Worm (Caenorhabditis elegans) whole organism, early embryonic: ENCODE measurements around the gene swsn-3.

Source experiments
- B0310.2 ChIP-seq: sonication (generic microtip); optimal IDR thresholded peaks from 2 replicates; lab custom pipeline; 2016; ENCODE audit warnings: mild to moderate bottlenecking, missing genetic modification characterization, missing compliant biosample characterization
- F13C5.2 ChIP-seq: sonication (generic microtip); optimal IDR thresholded peaks from 2 replicates; lab custom pipeline; 2017; ENCODE audit warnings: mild to moderate bottlenecking, missing genetic modification characterization, inconsistent platforms, missing compliant biosample characterization
- aly-1 ChIP-seq: sonication (generic microtip); optimal IDR thresholded peaks from 2 replicates; lab custom pipeline; 2016; ENCODE audit warnings: missing genetic modification characterization, missing compliant biosample characterization
- ama-1 ChIP-seq: fragments of 150-350 bp; optimal IDR thresholded peaks from 2 replicates; lab custom pipeline; 2014
- ceh-13 ChIP-seq: fragments of 200-800 bp; sonication (Bioruptor generic); optimal IDR thresholded peaks from 2 replicates; lab custom pipeline; 2018; ENCODE audit warnings: mild to moderate bottlenecking, missing genetic modification characterization, missing compliant biosample characterization
- ceh-36 ChIP-seq: sonication (generic microtip); optimal IDR thresholded peaks from 2 replicates; lab custom pipeline; 2016; ENCODE audit warnings: missing genetic modification characterization, inconsistent platforms, missing compliant biosample characterization
- ets-7 ChIP-seq: sonication (generic microtip); optimal IDR thresholded peaks from 2 replicates; lab custom pipeline; 2016; ENCODE audit warnings: missing genotype, missing genetic modification characterization, missing compliant biosample characterization
- flt-1 ChIP-seq: fragments of 200-800 bp; sonication (Bioruptor generic); IDR thresholded peaks from 2 replicates; pipeline ENCODE4 v1.3.6; 2022; ENCODE audit warnings: missing genetic modification characterization, missing compliant biosample characterization
- hmbx-1 ChIP-seq: sonication (generic microtip); optimal IDR thresholded peaks from 2 replicates; lab custom pipeline; 2016; ENCODE audit warnings: mild to moderate bottlenecking, missing genetic modification characterization, missing compliant biosample characterization
- hmg-4 ChIP-seq: fragments of 200-800 bp; sonication (Bioruptor generic); optimal IDR thresholded peaks from 2 replicates; lab custom pipeline; 2018; ENCODE audit warnings: mild to moderate bottlenecking, missing genetic modification characterization, missing compliant biosample characterization
- hnd-1 ChIP-seq: sonication (generic microtip); optimal IDR thresholded peaks from 2 replicates; lab custom pipeline; 2016; ENCODE audit warnings: missing genetic modification characterization, missing compliant biosample characterization
- pes-1 ChIP-seq: fragments of 200-800 bp; sonication (Bioruptor generic); IDR thresholded peaks from 2 replicates; pipeline ENCODE4 v1.3.6; 2022; ENCODE audit warnings: missing genetic modification reagents, missing genetic modification characterization, missing compliant biosample characterization
- scrt-1 ChIP-seq: fragments of 200-800 bp; sonication (Bioruptor generic); IDR thresholded peaks from 2 replicates; pipeline ENCODE4 v1.3.6; 2022; ENCODE audit warnings: missing genetic modification characterization, missing compliant biosample characterization
- sea-1 ChIP-seq: fragments of 200-800 bp; sonication (Bioruptor generic); conservative IDR thresholded peaks from 2 replicates; pipeline ENCODE4 v1.3.6; 2022; ENCODE audit warnings: missing genetic modification characterization, missing compliant biosample characterization
- tbx-11 ChIP-seq: fragments of 200-800 bp; sonication (Bioruptor generic); IDR thresholded peaks from 2 replicates; pipeline ENCODE4 v1.3.6; 2022; ENCODE audit warnings: missing genetic modification characterization, missing compliant biosample characterization
- tbx-37 ChIP-seq: fragments of 200-800 bp; sonication (Bioruptor generic); conservative IDR thresholded peaks from 2 replicates; pipeline ENCODE4 v1.3.6; 2022; ENCODE audit warnings: missing genetic modification reagents, missing genetic modification characterization, missing compliant biosample characterization
- tra-4 ChIP-seq: sonication (generic microtip); optimal IDR thresholded peaks from 2 replicates; lab custom pipeline; 2017; ENCODE audit warnings: missing genetic modification characterization, missing compliant biosample characterization

The swsn-3 gene

ce11 chrIII:2759308-2759707, 9.2 kb downstream of the swsn-3 start:
- TF ChIP-seq hmg-4 (GFP tag; lab: Kevin White, UChicago) (no peak), tra-4 (tag; lab: Kevin White, UChicago) (no peak), hmbx-1 (no peak), ceh-13 (GFP tag; lab: Kevin White, UChicago) (no peak), hnd-1 (tag; lab: Kevin White, UChicago) (no peak)

ce11 chrIII:2758092-2758491, 10.4 kb downstream of the swsn-3 start:
- TF ChIP-seq hnd-1 (tag; lab: Kevin White, UChicago): no peak
- no peak for TF ChIP-seq pes-1 (GFP tag; lab: Robert Waterston, UW)
- TF ChIP-seq tra-4 (tag; lab: Kevin White, UChicago): no peak
- TF ChIP-seq F13C5.2 (tag; lab: Kevin White, UChicago): no peak
- no peak for TF ChIP-seq ceh-36 (tag; lab: Kevin White, UChicago)
- no peak for TF ChIP-seq scrt-1 (GFP tag; lab: Robert Waterston, UW)
- TF ChIP-seq ceh-13 (GFP tag; lab: Kevin White, UChicago): no peak

ce11 chrIII:2757478-2757877, 11.0 kb downstream of the swsn-3 start:
- TF ChIP-seq ceh-36 (tag; lab: Kevin White, UChicago) (peak; percentile 91), tbx-37 (GFP tag; lab: Robert Waterston, UW) (no peak)

- TF ChIP-seq scrt-1 (GFP tag; lab: Robert Waterston, UW): no peak
- TF ChIP-seq aly-1 (tag; lab: Kevin White, UChicago): no peak
These were observed 12.2 kb downstream of the swsn-3 start, which contains the start of gene gldi-9 for ce11 chrIII:2756260-2756659. TSS of gene gldi-9 (minus strand) at chrIII:2756360.

- TF ChIP-seq aly-1 (tag; lab: Kevin White, UChicago): no peak
These were observed 21.9 kb downstream of the swsn-3 start, which contains the start of gene Y71H2AM.14 for ce11 chrIII:2746553-2746952. TSS of gene Y71H2AM.14 (minus strand) at chrIII:2746653.

ce11 chrIII:2739469-2739868, 29.0 kb downstream of the swsn-3 start, which contains the start of gene cest-25:
TSS of gene cest-25 (minus strand) at chrIII:2739531.
- TF ChIP-seq ets-7 (tag; lab: Kevin White, UChicago) (no peak), ceh-36 (tag; lab: Kevin White, UChicago) (no peak), B0310.2 (tag; lab: Kevin White, UChicago) (no peak), sea-1 (GFP tag; lab: Robert Waterston, UW) (no peak), tbx-11 (no peak), scrt-1 (GFP tag; lab: Robert Waterston, UW) (no peak), tbx-37 (GFP tag; lab: Robert Waterston, UW) (no peak)

- TF ChIP-seq tra-4 (tag; lab: Kevin White, UChicago) (no peak), scrt-1 (GFP tag; lab: Robert Waterston, UW) (no peak), aly-1 (tag; lab: Kevin White, UChicago) (no peak), hmbx-1 (no peak), F13C5.2 (tag; lab: Kevin White, UChicago) (no peak)
These were observed 34.8 kb downstream of the swsn-3 start, which contains the start of gene Y71H2AM.12 for ce11 chrIII:2733606-2734183. TSS of gene Y71H2AM.12 (minus strand) at chrIII:2734091.

ce11 chrIII:2725221-2726203, 43.0 kb downstream of the swsn-3 start, which contains the start of gene cosa-1:
TSS of gene cosa-1 (plus strand) at chrIII:2726116.
- TF ChIP-seq aly-1 (tag; lab: Kevin White, UChicago): no peak
- no peak for TF ChIP-seq tbx-11
- no peak for TF ChIP-seq ama-1 (lab: Kevin White, UChicago)
- no peak for TF ChIP-seq ets-7 (tag; lab: Kevin White, UChicago)
- no peak for TF ChIP-seq scrt-1 (GFP tag; lab: Robert Waterston, UW)
- no peak for TF ChIP-seq hmbx-1
- no peak for TF ChIP-seq sea-1 (GFP tag; lab: Robert Waterston, UW)
- TF ChIP-seq hnd-1 (tag; lab: Kevin White, UChicago): no peak
- TF ChIP-seq B0310.2 (tag; lab: Kevin White, UChicago): no peak
- TF ChIP-seq ceh-36 (tag; lab: Kevin White, UChicago): no peak
- no peak for TF ChIP-seq tra-4 (tag; lab: Kevin White, UChicago)
- TF ChIP-seq ceh-13 (GFP tag; lab: Kevin White, UChicago): no peak
- TF ChIP-seq pes-1 (GFP tag; lab: Robert Waterston, UW): no peak
- TF ChIP-seq F13C5.2 (tag; lab: Kevin White, UChicago): no peak
- TF ChIP-seq flt-1 (GFP tag; lab: Robert Waterston, UW): no peak
- TF ChIP-seq hmg-4 (GFP tag; lab: Kevin White, UChicago): no peak
- no peak for TF ChIP-seq tbx-37 (GFP tag; lab: Robert Waterston, UW)
